Worm (Caenorhabditis elegans) whole organism, L1 larva: ENCODE results near the gene F35A5.1.

ENCODE experiments used
- C16A3.4 ChIP-seq: fragments of 150-350 bp; optimal IDR thresholded peaks from 2 replicates; lab custom pipeline; 2014; ENCODE audit warnings: missing biosample characterization, missing genetic modification characterization
- F16B12.6 ChIP-seq: fragments of 150-350 bp; optimal IDR thresholded peaks from 2 replicates; lab custom pipeline; 2014; ENCODE audit warnings: missing biosample characterization, missing genetic modification characterization
- Y116A8C.19 ChIP-seq: sonication (generic microtip); optimal IDR thresholded peaks from 2 replicates; lab custom pipeline; 2016; ENCODE audit warnings: missing compliant biosample characterization, missing genetic modification characterization, borderline replicate concordance
- alr-1 ChIP-seq: fragments of 200-800 bp; sonication (Bioruptor generic); optimal IDR thresholded peaks from 2 replicates; lab custom pipeline; 2018; ENCODE audit warnings: borderline replicate concordance, mild to moderate bottlenecking, missing genetic modification characterization, missing compliant biosample characterization
- aly-2 ChIP-seq: fragments of 150-350 bp; optimal IDR thresholded peaks from 2 replicates; lab custom pipeline; 2014; ENCODE audit warnings: missing biosample characterization, missing genetic modification characterization
- blmp-1 ChIP-seq: fragments of 150-350 bp; optimal IDR thresholded peaks from 2 replicates; lab custom pipeline; 2014; ENCODE audit warnings: missing biosample characterization, missing genetic modification characterization
- ceh-63 ChIP-seq: fragments of 200-800 bp; sonication (Bioruptor generic); optimal IDR thresholded peaks from 2 replicates; lab custom pipeline; 2018; ENCODE audit warnings: mild to moderate bottlenecking, missing genetic modification characterization, missing compliant biosample characterization
- ceh-82 ChIP-seq, 3 experiments: fragments of 150-350 bp in 1 of 3; sonication (generic microtip) in 2 of 3; optimal IDR thresholded peaks; 2 replicates each; lab custom pipeline; 2014 to 2017; ENCODE audit warnings: missing biosample characterization in 3 of 3, missing genetic modification characterization in 3 of 3
- ceh-90 ChIP-seq: sonication (generic microtip); optimal IDR thresholded peaks from 2 replicates; lab custom pipeline; 2016; ENCODE audit warnings: missing genetic modification characterization, missing compliant biosample characterization
- dsc-1 ChIP-seq: sonication (generic microtip); optimal IDR thresholded peaks from 2 replicates; lab custom pipeline; 2016; ENCODE audit warnings: mild to moderate bottlenecking, missing genetic modification characterization, missing compliant biosample characterization
- egl-13 ChIP-seq: sonication (generic microtip); optimal IDR thresholded peaks from 2 replicates; lab custom pipeline; 2016; ENCODE audit warnings: missing genotype, missing genetic modification reagents, missing genetic modification characterization, missing compliant biosample characterization
- egl-27 ChIP-seq, 2 experiments: fragments of 150-350 bp in 1 of 2; sonication (generic microtip); optimal IDR thresholded peaks; 3 replicates each; lab custom pipeline; 2017 to 2018; ENCODE audit warnings: missing biosample characterization in 2 of 2, missing genetic modification characterization in 2 of 2, missing genetic modification reagents in 2 of 2
- elt-2 ChIP-seq: sonication (generic microtip); optimal IDR thresholded peaks from 2 replicates; lab custom pipeline; 2016; ENCODE audit warnings: missing genetic modification characterization, mild to moderate bottlenecking, inconsistent platforms, missing compliant biosample characterization, missing genetic modification reagents
- ets-5 ChIP-seq: fragments of 200-800 bp; sonication (Bioruptor generic); IDR thresholded peaks from 2 replicates; pipeline ENCODE4 v1.3.6; 2022; ENCODE audit warnings: missing genetic modification characterization, missing compliant biosample characterization
- fkh-4 ChIP-seq: sonication (generic microtip); optimal IDR thresholded peaks from 2 replicates; lab custom pipeline; 2016; ENCODE audit warnings: missing compliant biosample characterization, missing genetic modification characterization, borderline replicate concordance
- fkh-8 ChIP-seq: sonication (generic microtip); optimal IDR thresholded peaks from 2 replicates; lab custom pipeline; 2016; ENCODE audit warnings: mild to moderate bottlenecking, missing genetic modification characterization, missing compliant biosample characterization
- grh-1 ChIP-seq: fragments of 200-800 bp; sonication (Bioruptor generic); IDR thresholded peaks from 2 replicates; pipeline ENCODE4 v1.3.6; 2022; ENCODE audit warnings: missing genetic modification reagents, missing genetic modification characterization, missing compliant biosample characterization
- irx-1 ChIP-seq: sonication (generic microtip); optimal IDR thresholded peaks from 2 replicates; lab custom pipeline; 2016; ENCODE audit warnings: missing genetic modification characterization, missing compliant biosample characterization
- jun-1 ChIP-seq: fragments of 150-350 bp; optimal IDR thresholded peaks from 2 replicates; lab custom pipeline; 2014; ENCODE audit warnings: missing biosample characterization, missing genetic modification reagents, missing genetic modification characterization
- lin-14 ChIP-seq: fragments of 200-800 bp; sonication (Bioruptor generic); optimal IDR thresholded peaks from 2 replicates; lab custom pipeline; 2018; ENCODE audit warnings: mild to moderate bottlenecking, missing genetic modification characterization, moderate library complexity, missing compliant biosample characterization
- lin-15B ChIP-seq: fragments of 150-350 bp; sonication (generic microtip); optimal IDR thresholded peaks from 3 replicates; lab custom pipeline; 2014; ENCODE audit warnings: missing biosample characterization, missing genetic modification characterization
- lin-35 ChIP-seq, 2 experiments: fragments of 150-350 bp; optimal IDR thresholded peaks; 2 replicates each; lab custom pipeline; 2014; ENCODE audit warnings: missing biosample characterization in 2 of 2, missing genetic modification characterization in 2 of 2, missing genetic modification reagents in 2 of 2
- lir-3 ChIP-seq: sonication (generic microtip); optimal IDR thresholded peaks from 2 replicates; lab custom pipeline; 2016; ENCODE audit warnings: mild to moderate bottlenecking, missing genetic modification characterization, moderate library complexity, missing compliant biosample characterization; ENCODE audit not compliant: poor library complexity
- mef-2 ChIP-seq: fragments of 150-350 bp; optimal IDR thresholded peaks from 2 replicates; lab custom pipeline; 2014; ENCODE audit warnings: missing biosample characterization, missing genetic modification characterization
- nhr-19 ChIP-seq: fragments of 200-800 bp; sonication (Bioruptor generic); conservative IDR thresholded peaks from 2 replicates; pipeline ENCODE4 v1.3.6; 2022; ENCODE audit warnings: missing genetic modification characterization, missing compliant biosample characterization
- nhr-237 ChIP-seq: fragments of 150-350 bp; optimal IDR thresholded peaks from 2 replicates; lab custom pipeline; 2014; ENCODE audit warnings: missing biosample characterization, missing genetic modification characterization
- nhr-28 ChIP-seq: fragments of 150-350 bp; optimal IDR thresholded peaks from 2 replicates; lab custom pipeline; 2014; ENCODE audit warnings: missing biosample characterization, missing genetic modification characterization
- nhr-71 ChIP-seq: sonication (generic microtip); optimal IDR thresholded peaks from 2 replicates; lab custom pipeline; 2016; ENCODE audit warnings: mild to moderate bottlenecking, missing genetic modification characterization, moderate library complexity, missing compliant biosample characterization
- nhr-76 ChIP-seq: sonication (generic microtip); optimal IDR thresholded peaks from 2 replicates; lab custom pipeline; 2017; ENCODE audit warnings: missing biosample characterization, missing genetic modification characterization
- nhr-84 ChIP-seq: sonication (generic microtip); optimal IDR thresholded peaks from 2 replicates; lab custom pipeline; 2017; ENCODE audit warnings: missing biosample characterization, missing genetic modification characterization
- nhr-85 ChIP-seq: sonication (generic microtip); peaks from one replicate; lab custom pipeline; 2016; ENCODE audit warnings: missing genetic modification characterization, inconsistent platforms, missing compliant biosample characterization
- nhr-90 ChIP-seq: sonication (generic microtip); optimal IDR thresholded peaks from 2 replicates; lab custom pipeline; 2016; ENCODE audit warnings: mild to moderate bottlenecking, missing genetic modification characterization, missing compliant biosample characterization; ENCODE audit not compliant: poor library complexity
- pqm-1 ChIP-seq: sonication (generic microtip); optimal IDR thresholded peaks from 3 replicates; lab custom pipeline; 2017; ENCODE audit warnings: missing biosample characterization, missing genetic modification characterization
- snu-23 ChIP-seq: sonication (generic microtip); optimal IDR thresholded peaks from 2 replicates; lab custom pipeline; 2016; ENCODE audit warnings: missing genetic modification characterization, missing compliant biosample characterization
- sox-4 ChIP-seq: sonication (generic microtip); optimal IDR thresholded peaks from 2 replicates; lab custom pipeline; 2016; ENCODE audit warnings: missing genetic modification characterization, missing compliant biosample characterization
- sptf-1 ChIP-seq: fragments of 150-350 bp; optimal IDR thresholded peaks from 2 replicates; lab custom pipeline; 2014; ENCODE audit warnings: missing biosample characterization, missing genetic modification characterization
- tbx-2 ChIP-seq: sonication (generic microtip); optimal IDR thresholded peaks from 2 replicates; lab custom pipeline; 2016; ENCODE audit warnings: missing genetic modification characterization, missing compliant biosample characterization
- tlp-1 ChIP-seq: fragments of 150-350 bp; optimal IDR thresholded peaks from 2 replicates; lab custom pipeline; 2014; ENCODE audit warnings: missing biosample characterization, missing genetic modification characterization
- unc-86 ChIP-seq: sonication (generic microtip); optimal IDR thresholded peaks from 2 replicates; lab custom pipeline; 2016; ENCODE audit warnings: missing genetic modification characterization, missing compliant biosample characterization
- ztf-11 ChIP-seq, 2 experiments: sonication (generic microtip); optimal IDR thresholded peaks; 2 replicates each; lab custom pipeline; 2016 to 2017; ENCODE audit warnings: missing genetic modification characterization in 2 of 2, missing biosample characterization in 1 of 2, missing compliant biosample characterization in 1 of 2
- ztf-4 ChIP-seq: fragments of 150-350 bp; optimal IDR thresholded peaks from 2 replicates; lab custom pipeline; 2014; ENCODE audit warnings: missing biosample characterization, missing genetic modification characterization

The F35A5.1 gene

DNA sequence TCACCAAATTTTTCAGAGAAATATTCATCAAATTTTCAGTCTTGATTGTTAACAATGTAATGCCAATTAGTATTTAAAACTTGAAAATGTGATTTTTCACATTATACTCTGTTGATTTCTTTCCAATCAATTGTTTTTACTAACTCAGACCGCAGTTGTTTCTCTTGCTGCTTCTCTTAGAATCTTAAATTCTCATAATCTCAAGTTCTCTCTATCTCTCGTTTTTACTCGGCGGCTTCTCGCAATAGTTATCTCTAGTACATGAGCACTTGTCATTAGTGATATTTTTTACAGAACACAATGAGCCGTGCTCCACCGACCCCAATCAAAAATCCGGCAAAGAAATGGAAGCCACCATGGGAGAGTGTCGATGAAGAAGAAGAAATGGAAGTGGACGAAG is at the start of gene F35A5.1:
F35A5.1 (plus strand) TSS at position 301 of the 400 bp plus-strand sequence.
- TF ChIP-seq blmp-1 (tag; lab: Kevin White, UChicago): no peak
- no peak for TF ChIP-seq C16A3.4 (tag; lab: Kevin White, UChicago)
- no peak for TF ChIP-seq jun-1 (tag; lab: Kevin White, UChicago)
- TF ChIP-seq nhr-76 (tag; lab: Kevin White, UChicago): no peak
- no peak for TF ChIP-seq lir-3
- no peak for TF ChIP-seq irx-1 (tag; lab: Kevin White, UChicago)
- no peak for TF ChIP-seq nhr-28 (tag; lab: Kevin White, UChicago)
- no peak for TF ChIP-seq nhr-90
- TF ChIP-seq tbx-2: no peak
- TF ChIP-seq fkh-8 (tag; lab: Kevin White, UChicago): no peak
- no peak for TF ChIP-seq mef-2 (tag; lab: Kevin White, UChicago)
- no peak for TF ChIP-seq ceh-82 (tag; optimal IDR thresholded peaks at IDR 0.05; lab: Kevin White, UChicago)
- no peak for TF ChIP-seq ceh-90
- TF ChIP-seq alr-1: no peak
- no peak for TF ChIP-seq tlp-1
- no peak for TF ChIP-seq aly-2

DNA sequence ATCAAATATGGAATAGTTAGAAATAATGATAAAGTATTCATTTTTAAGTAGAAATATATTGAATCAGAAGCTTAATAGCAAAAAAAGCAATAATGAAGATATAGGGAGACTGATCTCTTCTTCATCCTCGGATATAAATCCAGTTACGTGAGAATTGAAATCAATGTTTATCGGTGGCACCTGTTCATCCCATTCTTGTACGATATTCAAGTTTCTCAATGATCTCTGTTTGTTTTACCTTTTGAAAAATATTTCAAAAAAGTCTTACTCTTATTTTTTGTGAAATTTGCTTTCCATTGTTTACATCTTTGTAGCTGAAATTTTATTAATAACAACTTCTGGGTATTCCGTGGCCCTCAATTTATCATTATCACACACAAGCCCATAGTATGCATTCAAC is 48.9 kb upstream of the F35A5.1 start, which contains the start of gene T14G12.12:
T14G12.12 (minus strand) TSS at position 101 of the 400 bp plus-strand sequence.
- TF ChIP-seq lin-15B (tag; lab: Kevin White, UChicago) (no peak), fkh-8 (tag; lab: Kevin White, UChicago) (no peak), nhr-237 (no peak), lin-14 (GFP tag; lab: Kevin White, UChicago) (no peak), lir-3 (no peak), lin-35 (GFP tag; optimal IDR thresholded peaks at IDR 0.05; lab: Kevin White, UChicago) (no peak), irx-1 (tag; lab: Kevin White, UChicago) (no peak), dsc-1 (tag; lab: Kevin White, UChicago) (no peak), elt-2 (tag; lab: Kevin White, UChicago) (no peak), nhr-84 (tag; lab: Kevin White, UChicago) (no peak), grh-1 (GFP tag; lab: Robert Waterston, UW) (no peak)

DNA sequence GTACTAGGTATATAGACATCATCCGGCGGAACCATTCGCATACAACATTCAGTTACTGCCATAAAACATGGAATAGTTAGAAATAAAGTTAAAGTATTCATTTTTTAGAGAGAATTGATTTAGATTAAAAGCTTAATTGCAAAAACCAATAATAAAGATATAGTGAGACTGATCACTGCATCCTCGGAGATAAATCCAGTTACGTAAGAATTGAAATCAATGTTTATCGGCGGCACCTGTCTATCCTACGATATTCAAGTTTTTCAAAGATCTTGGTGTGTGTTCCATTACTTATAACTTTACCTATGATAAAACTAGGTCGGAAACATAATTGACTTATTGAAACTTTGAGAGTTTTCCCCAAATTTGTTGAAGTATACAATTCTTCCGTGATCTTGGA is 47.9 kb upstream of the F35A5.1 start, which contains the start of gene T14G12.6:
T14G12.6 (minus strand) TSS at position 101 of the 400 bp plus-strand sequence.
- TF ChIP-seq ztf-11 (tag; optimal IDR thresholded peaks at IDR 0.05; lab: Kevin White, UChicago) (no peak), nhr-19 (no peak), nhr-76 (tag; lab: Kevin White, UChicago) (no peak), ceh-63 (GFP tag; lab: Kevin White, UChicago) (no peak), F16B12.6 (no peak), ets-5 (GFP tag; lab: Robert Waterston, UW) (no peak), alr-1 (no peak)

DNA sequence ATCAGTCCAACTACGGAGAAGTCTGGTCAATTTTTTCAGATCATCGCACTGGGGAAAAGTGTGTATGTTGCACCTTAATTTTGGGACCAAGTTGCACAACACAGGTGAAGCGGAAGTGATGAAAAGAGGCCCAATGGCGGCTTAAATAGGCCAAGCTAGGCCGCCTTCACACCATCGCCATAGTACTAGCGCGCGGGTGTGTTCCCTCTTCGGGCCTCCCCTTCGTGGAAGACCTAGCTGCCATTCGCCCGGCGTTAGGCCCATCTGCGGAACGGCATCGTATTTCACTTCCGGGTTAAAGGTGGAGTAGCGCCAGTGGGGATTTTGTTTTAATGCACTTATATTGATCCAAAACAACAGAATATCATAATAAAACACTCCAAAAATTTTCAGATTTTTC is 47.4 kb upstream of the F35A5.1 start:
- no peak for TF ChIP-seq egl-27 (tag; optimal IDR thresholded peaks at IDR 0.05; lab: Kevin White, UChicago)
- no peak for TF ChIP-seq ztf-4 (tag; lab: Kevin White, UChicago)
- TF ChIP-seq egl-13: no peak
- no peak for TF ChIP-seq lin-14 (GFP tag; lab: Kevin White, UChicago)
- no peak for TF ChIP-seq fkh-4
- TF ChIP-seq Y116A8C.19 (tag; lab: Kevin White, UChicago): no peak
- no peak for TF ChIP-seq sptf-1 (tag; lab: Kevin White, UChicago)

DNA sequence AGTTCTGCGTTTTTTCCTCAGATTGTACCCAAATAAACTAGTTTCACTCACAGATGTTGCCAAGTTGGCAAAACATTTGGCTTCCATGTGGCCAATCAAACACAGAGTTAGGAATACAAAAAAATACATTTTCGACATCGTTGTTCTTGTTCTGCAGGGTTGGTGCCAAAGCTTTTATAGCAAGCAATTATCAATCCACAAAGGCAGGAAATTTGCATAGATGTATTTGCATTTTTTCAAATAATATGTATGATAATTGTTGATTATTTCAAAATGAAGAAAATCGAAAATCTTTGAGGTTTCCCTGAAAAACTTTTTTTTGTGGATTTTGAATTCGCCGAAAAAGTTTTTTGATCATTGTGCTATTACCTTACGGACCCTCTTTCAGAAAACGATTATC is 44.9 kb upstream of the F35A5.1 start, which contains the start of gene T14G12.11:
T14G12.11 (minus strand) TSS at position 138 of the 400 bp plus-strand sequence.
- TF ChIP-seq grh-1 (GFP tag; lab: Robert Waterston, UW) (no peak), egl-13 (no peak), snu-23 (GFP tag; lab: Kevin White, UChicago) (no peak), ceh-63 (GFP tag; lab: Kevin White, UChicago) (no peak), pqm-1 (no peak), unc-86 (tag; lab: Kevin White, UChicago) (no peak), nhr-71 (no peak), nhr-85 (tag; lab: Kevin White, UChicago) (no peak), sox-4 (tag; lab: Kevin White, UChicago) (no peak)
